Worm (Caenorhabditis elegans) whole organism, midembryonic: ENCODE measurements around the gene F07F6.8.

Source experiments
- T22C8.4 ChIP-seq: fragments of 200-800 bp; sonication (Bioruptor generic); IDR thresholded peaks from 2 replicates; pipeline ENCODE4 v1.3.6; 2022; ENCODE audit warnings: missing genetic modification characterization, missing compliant biosample characterization
- flt-1 ChIP-seq: fragments of 200-800 bp; sonication (Bioruptor generic); IDR thresholded peaks from 2 replicates; pipeline ENCODE4 v1.3.6; 2022; ENCODE audit warnings: missing genetic modification characterization, missing compliant biosample characterization
- klf-2 ChIP-seq: fragments of 200-800 bp; sonication (Bioruptor generic); conservative IDR thresholded peaks from 2 replicates; pipeline ENCODE4 v1.3.6; 2022; ENCODE audit warnings: missing genetic modification reagents, missing genetic modification characterization, missing compliant biosample characterization
- med-1 ChIP-seq: sonication (generic microtip); optimal IDR thresholded peaks from 2 replicates; lab custom pipeline; 2017; ENCODE audit warnings: missing genetic modification characterization, mild to moderate bottlenecking, missing compliant biosample characterization, antibody characterized with exemption, missing genetic modification reagents; ENCODE audit not compliant: insufficient read depth
- tab-1 ChIP-seq: fragments of 200-800 bp; sonication (Bioruptor generic); IDR thresholded peaks from 2 replicates; pipeline ENCODE4 v1.3.6; 2022; ENCODE audit warnings: missing genetic modification characterization, missing compliant biosample characterization
- ztf-23 ChIP-seq: fragments of 200-800 bp; sonication (Bioruptor generic); IDR thresholded peaks from 2 replicates; pipeline ENCODE4 v1.3.6; 2022; ENCODE audit warnings: missing genetic modification reagents, missing genetic modification characterization, missing compliant biosample characterization
- ztf-29 ChIP-seq: fragments of 200-800 bp; sonication (Bioruptor generic); IDR thresholded peaks from 2 replicates; pipeline ENCODE4 v1.3.6; 2022; ENCODE audit warnings: missing genetic modification reagents, missing genetic modification characterization, missing compliant biosample characterization

- no peak for TF ChIP-seq flt-1 (GFP tag; lab: Robert Waterston, UW)
- TF ChIP-seq tab-1 (GFP tag; lab: Robert Waterston, UW): no peak
- no peak for TF ChIP-seq ztf-29 (GFP tag; lab: Robert Waterston, UW)
- TF ChIP-seq T22C8.4 (GFP tag; lab: Robert Waterston, UW): no peak
- TF ChIP-seq ztf-23 (GFP tag; lab: Robert Waterston, UW): no peak
- TF ChIP-seq klf-2 (GFP tag; lab: Robert Waterston, UW): no peak
- TF ChIP-seq med-1 (GFP tag; lab: Kevin White, UChicago): no peak
These were observed 47.9 kb downstream of the F07F6.8 start, which contains the start of gene prdx-2 for ce11 chrII:5377467-5378238.
